Worm (Caenorhabditis elegans): ENCODE results near the gene idpc-1.

DNA sequence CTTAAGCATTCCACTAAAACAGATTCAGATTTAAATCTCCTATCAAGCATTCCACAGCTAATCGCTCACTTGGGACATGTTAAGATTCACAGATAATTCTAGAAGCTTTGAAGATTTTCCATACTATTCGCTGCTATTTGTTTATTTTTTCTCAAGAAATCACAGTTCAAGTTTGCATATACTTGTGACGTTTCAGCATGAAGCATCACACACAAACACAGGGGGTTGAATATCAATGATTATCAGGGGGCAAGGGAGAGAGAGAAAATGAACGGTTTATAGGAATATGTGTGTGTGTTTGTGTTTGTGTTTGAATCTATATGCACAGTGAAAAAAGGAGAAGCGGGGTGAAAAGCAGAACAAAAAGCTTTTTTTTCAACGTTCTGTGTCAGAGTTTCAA, 24.3 kb upstream of the idpc-1 start, which contains the start of gene Y47D3B.12:
- TF ChIP-seq pha-4 (GFP tag; IDR thresholded peaks at IDR 0.05): no peak
- TF ChIP-seq pha-4 (tag; optimal IDR thresholded peaks at IDR 0.05): no peak
- TF ChIP-seq unc-62 (GFP tag; optimal IDR thresholded peaks at IDR 0.05 in 1 of 2): no peak
- no peak for TF ChIP-seq unc-62 (tag; optimal IDR thresholded peaks at IDR 0.05)
- no peak for TF ChIP-seq egl-27 (tag; optimal IDR thresholded peaks at IDR 0.05)
- no peak for TF ChIP-seq egl-43 (GFP tag; IDR thresholded peaks at IDR 0.05)
- TF ChIP-seq F10B5.3 (tag; optimal IDR thresholded peaks at IDR 0.05): no peak
- no peak for TF ChIP-seq lin-13 (GFP tag; optimal IDR thresholded peaks at IDR 0.05)
- TF ChIP-seq lin-39 (tag; optimal IDR thresholded peaks at IDR 0.05): no peak
- no peak for TF ChIP-seq nhr-237 (tag; optimal IDR thresholded peaks at IDR 0.05)
- no peak for TF ChIP-seq mdl-1 (tag; optimal IDR thresholded peaks at IDR 0.05)
